Fruit fly (Drosophila melanogaster): ENCODE data around the gene CG3106.

CG3106 gene

DNA sequence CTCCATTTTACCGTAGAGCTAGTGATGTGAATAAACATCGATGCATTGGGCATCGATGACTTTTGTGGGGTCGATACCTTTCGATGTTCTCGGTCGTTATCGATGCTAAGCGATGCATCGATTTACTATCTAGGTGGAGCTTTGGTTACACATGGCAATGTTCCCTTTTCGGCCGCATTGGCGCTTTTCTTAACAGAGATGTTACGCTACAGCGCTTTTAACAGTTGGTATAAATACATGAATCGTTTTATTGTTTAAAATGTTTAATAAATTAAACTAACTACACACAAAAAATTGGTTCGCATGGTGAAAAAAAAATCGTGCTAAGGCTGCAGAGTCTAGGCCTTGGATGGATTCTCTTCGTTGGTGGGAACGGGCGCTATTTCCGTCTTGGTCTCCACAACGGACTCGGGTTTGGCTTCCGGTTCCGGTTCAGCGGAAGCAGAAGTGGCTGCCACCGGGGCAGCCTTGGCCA lies 3.8 kb downstream of the CG3106 start, which contains the start of gene Ptpmeg2 (continued):
- TF ChIP-seq prd (optimal IDR thresholded peaks at IDR 0.05) (no peak), prd (GFP tag; IDR thresholded peaks at IDR 0.05) (peak; percentile 57; the same call in 2 of the 3 replicates), CG12104 (GFP tag; optimal IDR thresholded peaks at IDR 0.05) (no peak), CG1233 (GFP tag; optimal IDR thresholded peaks at IDR 0.05) (peak; percentile 40), hkb (optimal IDR thresholded peaks at IDR 0.05) (no peak), hkb (GFP tag; IDR thresholded peaks at IDR 0.05) (peak; percentile 41; the same call in 1 of the 2 replicates), gt (GFP tag; IDR thresholded peaks at IDR 0.05) (no peak), corto (GFP tag; optimal IDR thresholded peaks at IDR 0.05) (no peak), emc (GFP tag; optimal IDR thresholded peaks at IDR 0.05) (no peak), CG18476 (GFP tag; optimal IDR thresholded peaks at IDR 0.05) (no peak), Hr39 (optimal IDR thresholded peaks at IDR 0.05) (no peak), al (GFP tag; IDR thresholded peaks at IDR 0.05) (no peak), CG13775 (GFP tag; optimal IDR thresholded peaks at IDR 0.05) (peak; percentile 19), BEAF-32 (GFP tag; optimal IDR thresholded peaks at IDR 0.05) (peak; percentile 97), stc (GFP tag; IDR thresholded peaks at IDR 0.05) (peak; percentile 40; the same call in 1 of the 2 replicates), Gsc (GFP tag; IDR thresholded peaks at IDR 0.05) (no peak), CG17802 (tag; optimal IDR thresholded peaks at IDR 0.05) (no peak), aop (GFP tag; IDR thresholded peaks at IDR 0.05) (no peak), bbx (GFP tag; IDR thresholded peaks at IDR 0.05; ENCODE audit: partially characterized antibody) (peak; percentile 95), CG12071 (GFP tag; optimal IDR thresholded peaks at IDR 0.05) (peak; percentile 42), Abd-B (GFP tag; optimal IDR thresholded peaks at IDR 0.05) (peak; percentile 30), fu2 (GFP tag; optimal IDR thresholded peaks at IDR 0.05) (peak; percentile 45), shn (GFP tag; optimal IDR thresholded peaks at IDR 0.05) (peak; percentile 36), CG7372 (GFP tag; IDR thresholded peaks at IDR 0.05) (peak; percentile 45; the same call in 1 of the 2 replicates), CG10543 (GFP tag; optimal IDR thresholded peaks at IDR 0.05) (peak; percentile 38), ttk (GFP tag; IDR thresholded peaks at IDR 0.05) (no peak), CkIIα-i1 (GFP tag; IDR thresholded peaks at IDR 0.05) (no peak), tx (GFP tag; optimal IDR thresholded peaks at IDR 0.05) (no peak), CG8089 (GFP tag; optimal IDR thresholded peaks at IDR 0.05) (peak; percentile 45), CG4424 (GFP tag; optimal IDR thresholded peaks at IDR 0.05) (peak; percentile 43), lab (GFP tag; optimal IDR thresholded peaks at IDR 0.05) (peak; percentile 65), CG32772 (GFP tag; IDR thresholded peaks at IDR 0.05) (peak; percentile 52), chif (GFP tag; optimal IDR thresholded peaks at IDR 0.05) (peak in 1 of 2 experiments; percentile 68), Xrp1 (GFP tag; IDR thresholded peaks at IDR 0.05) (no peak), tap (tag; optimal IDR thresholded peaks at IDR 0.05) (no peak), Antp (GFP tag; optimal IDR thresholded peaks at IDR 0.05) (peak; percentile 67), CG18619 (GFP tag; optimal IDR thresholded peaks at IDR 0.05) (peak; percentile 58), ase (GFP tag; IDR thresholded peaks at IDR 0.05) (peak; percentile 57; the same call in 1 of the 3 replicates), CG10654 (GFP tag; optimal IDR thresholded peaks at IDR 0.05) (peak; percentile 52), CG2120 (GFP tag; optimal IDR thresholded peaks at IDR 0.05) (peak; percentile 71), CG14014 (GFP tag; IDR thresholded peaks at IDR 0.05) (0 out of 2 replicates have a peak, but pooled peaks have one; percentile 35), CG6254 (GFP tag; optimal IDR thresholded peaks at IDR 0.05) (peak; percentile 52), CG10366 (GFP tag; IDR thresholded peaks at IDR 0.05) (peak; percentile 61), CG12236 (GFP tag; optimal IDR thresholded peaks at IDR 0.05) (peak; percentile 18), CG13424 (tag; optimal IDR thresholded peaks at IDR 0.05) (peak; percentile 32), sna (GFP tag; IDR thresholded peaks at IDR 0.05; ENCODE audit: partially characterized antibody) (peak; percentile 87), sc (optimal IDR thresholded peaks at IDR 0.05) (no peak), sc (GFP tag; optimal IDR thresholded peaks at IDR 0.05) (no peak), pros (GFP tag; optimal IDR thresholded peaks at IDR 0.05) (no peak), luna (GFP tag; optimal IDR thresholded peaks at IDR 0.05) (no peak), CG4328 (GFP tag; optimal IDR thresholded peaks at IDR 0.05) (no peak), PHDP (tag; optimal IDR thresholded peaks at IDR 0.05) (peak; percentile 49)
